Worm (Caenorhabditis elegans) whole organism, L4 larva: ENCODE data around the gene F58G1.3.
A peak's percentile ranks its signal among the peaks of the same experiment; 100 is the strongest.

Experiments
- D1046.2 ChIP-seq: fragments of 200-800 bp; sonication (Bioruptor generic); IDR thresholded peaks from 2 replicates; pipeline ENCODE4 v1.3.6; 2022; ENCODE audit warnings: missing genetic modification characterization, missing compliant biosample characterization
- F26F4.8 ChIP-seq: fragments of 200-800 bp; sonication (Bioruptor generic); conservative IDR thresholded peaks from 2 replicates; pipeline ENCODE4 v1.3.6; 2022; ENCODE audit warnings: missing genetic modification characterization, missing compliant biosample characterization
- R02D3.7 ChIP-seq: fragments of 150-350 bp; sonication (generic microtip); optimal IDR thresholded peaks from 3 replicates; lab custom pipeline; 2014; ENCODE audit warnings: missing biosample characterization, missing genetic modification characterization
- T20F7.1 ChIP-seq: fragments of 200-800 bp; sonication (Bioruptor generic); optimal IDR thresholded peaks from 2 replicates; lab custom pipeline; 2018; ENCODE audit warnings: mild to moderate bottlenecking, missing genetic modification characterization, missing compliant biosample characterization
- Y105C5A.15 ChIP-seq: fragments of 200-800 bp; sonication (Bioruptor generic); IDR thresholded peaks from 2 replicates; pipeline ENCODE4 v1.3.6; 2022; ENCODE audit warnings: missing genetic modification characterization, missing compliant biosample characterization
- Y48G9A.11 ChIP-seq: fragments of 200-800 bp; sonication (Bioruptor generic); IDR thresholded peaks from 2 replicates; pipeline ENCODE4 v1.3.6; 2022; ENCODE audit warnings: missing genetic modification reagents, missing genetic modification characterization, missing compliant biosample characterization
- ama-1 ChIP-seq: fragments of 150-350 bp; optimal IDR thresholded peaks from 2 replicates; lab custom pipeline; 2014; ENCODE audit warnings: inconsistent platforms, mixed read lengths
- attf-4 ChIP-seq: sonication (generic microtip); optimal IDR thresholded peaks from 3 replicates; lab custom pipeline; 2017; ENCODE audit warnings: missing biosample characterization, missing genetic modification characterization
- ceh-82 ChIP-seq: sonication (generic microtip); optimal IDR thresholded peaks from 2 replicates; lab custom pipeline; 2017; ENCODE audit warnings: missing biosample characterization, missing genetic modification characterization
- daf-16 ChIP-seq, 3 experiments: sonication (generic microtip); optimal IDR thresholded peaks; 2 replicates each; lab custom pipeline; 2016 to 2017; ENCODE audit warnings: missing genetic modification characterization in 3 of 3, missing genetic modification reagents in 3 of 3, mild to moderate bottlenecking in 2 of 3, missing compliant biosample characterization in 2 of 3, missing biosample characterization in 1 of 3, moderate library complexity in 1 of 3
- dmd-6 ChIP-seq: fragments of 200-800 bp; sonication (Bioruptor generic); IDR thresholded peaks from 2 replicates; pipeline ENCODE4 v1.3.6; 2022; ENCODE audit warnings: missing genetic modification reagents, missing genetic modification characterization, missing compliant biosample characterization
- dpl-1 ChIP-seq: fragments of 150-350 bp; optimal IDR thresholded peaks from 2 replicates; lab custom pipeline; 2014; ENCODE audit warnings: missing biosample characterization, missing genetic modification reagents, missing genetic modification characterization
- dve-1 ChIP-seq: sonication (generic microtip); optimal IDR thresholded peaks from 2 replicates; lab custom pipeline; 2017; ENCODE audit warnings: antibody characterized with exemption, mild to moderate bottlenecking, missing genetic modification characterization, missing compliant biosample characterization; ENCODE audit not compliant: insufficient read depth
- fkh-10 ChIP-seq: fragments of 150-350 bp; optimal IDR thresholded peaks from 2 replicates; lab custom pipeline; 2014; ENCODE audit warnings: missing biosample characterization, missing genetic modification reagents, missing genetic modification characterization
- gei-8 ChIP-seq: fragments of 200-800 bp; sonication (Bioruptor generic); optimal IDR thresholded peaks from 2 replicates; lab custom pipeline; 2018; ENCODE audit warnings: mild to moderate bottlenecking, missing genetic modification characterization, missing compliant biosample characterization
- hlh-11 ChIP-seq: fragments of 200-800 bp; sonication (Bioruptor generic); optimal IDR thresholded peaks from 2 replicates; lab custom pipeline; 2018; ENCODE audit warnings: mild to moderate bottlenecking, missing genetic modification characterization, missing compliant biosample characterization
- hmg-1.1 ChIP-seq: fragments of 200-800 bp; sonication (Bioruptor generic); IDR thresholded peaks from 2 replicates; pipeline ENCODE4 v1.3.6; 2022; ENCODE audit warnings: missing genetic modification reagents, missing genetic modification characterization, missing compliant biosample characterization
- jun-1 ChIP-seq: fragments of 150-350 bp; optimal IDR thresholded peaks from 2 replicates; lab custom pipeline; 2014; ENCODE audit warnings: missing biosample characterization, missing genetic modification reagents, missing genetic modification characterization
- lim-7 ChIP-seq: fragments of 200-800 bp; sonication (Bioruptor generic); IDR thresholded peaks from 2 replicates; pipeline ENCODE4 v1.3.6; 2022; ENCODE audit warnings: missing genetic modification characterization, missing compliant biosample characterization
- lin-1 ChIP-seq: fragments of 200-800 bp; sonication (Bioruptor generic); IDR thresholded peaks from 2 replicates; pipeline ENCODE4 v1.3.6; 2022; ENCODE audit warnings: missing genetic modification reagents, missing genetic modification characterization, missing compliant biosample characterization
- lin-38 ChIP-seq: fragments of 200-800 bp; sonication (Bioruptor generic); IDR thresholded peaks from 2 replicates; pipeline ENCODE4 v1.3.6; 2022; ENCODE audit warnings: missing genetic modification reagents, missing genetic modification characterization, missing compliant biosample characterization
- lin-39 ChIP-seq: fragments of 150-350 bp; optimal IDR thresholded peaks from 2 replicates; lab custom pipeline; 2014; ENCODE audit warnings: missing biosample characterization, missing genetic modification reagents, missing genetic modification characterization
- mxl-3 ChIP-seq: fragments of 200-800 bp; sonication (Bioruptor generic); optimal IDR thresholded peaks from 2 replicates; lab custom pipeline; 2018; ENCODE audit warnings: mild to moderate bottlenecking, missing genetic modification characterization, missing compliant biosample characterization
- nhr-10 ChIP-seq: fragments of 150-350 bp; optimal IDR thresholded peaks from 2 replicates; lab custom pipeline; 2014; ENCODE audit warnings: missing biosample characterization, missing genetic modification characterization
- nhr-11 ChIP-seq: fragments of 150-350 bp; optimal IDR thresholded peaks from 2 replicates; lab custom pipeline; 2014; ENCODE audit warnings: missing biosample characterization, missing genetic modification characterization
- nhr-111 ChIP-seq: fragments of 200-800 bp; sonication (Bioruptor generic); optimal IDR thresholded peaks from 2 replicates; lab custom pipeline; 2018; ENCODE audit warnings: mild to moderate bottlenecking, missing genetic modification characterization, missing compliant biosample characterization
- nhr-28 ChIP-seq: fragments of 150-350 bp; optimal IDR thresholded peaks from 2 replicates; lab custom pipeline; 2014; ENCODE audit warnings: missing biosample characterization, missing genetic modification characterization
- nhr-41 ChIP-seq: fragments of 200-800 bp; sonication (Bioruptor generic); IDR thresholded peaks from 2 replicates; pipeline ENCODE4 v1.3.6; 2022; ENCODE audit warnings: missing genetic modification reagents, missing genetic modification characterization, missing compliant biosample characterization
- nhr-77 ChIP-seq: fragments of 150-350 bp; optimal IDR thresholded peaks from 2 replicates; lab custom pipeline; 2014; ENCODE audit warnings: missing biosample characterization, missing genetic modification characterization
- php-3 ChIP-seq: fragments of 200-800 bp; sonication (Bioruptor generic); IDR thresholded peaks from 2 replicates; pipeline ENCODE4 v1.3.6; 2022; ENCODE audit warnings: missing genetic modification reagents, missing genetic modification characterization, missing compliant biosample characterization
- pqm-1 ChIP-seq: sonication (generic microtip); optimal IDR thresholded peaks from 2 replicates; lab custom pipeline; 2017; ENCODE audit warnings: missing biosample characterization, missing genetic modification characterization
- set-16 ChIP-seq: fragments of 200-800 bp; sonication (Bioruptor generic); IDR thresholded peaks from 2 replicates; pipeline ENCODE4 v1.3.6; 2022; ENCODE audit warnings: missing genetic modification reagents, missing genetic modification characterization, missing compliant biosample characterization
- unc-130 ChIP-seq: sonication (generic microtip); optimal IDR thresholded peaks from 2 replicates; lab custom pipeline; 2016; ENCODE audit warnings: missing genetic modification reagents, missing genetic modification characterization, missing compliant biosample characterization
- unc-62 ChIP-seq, 3 experiments: fragments of 150-350 bp in 1 of 3; sonication (generic microtip); optimal IDR thresholded peaks in 2 of 3; peaks in 1 of 3; 1 replicate in 1 of 3; 2 replicates in 2 of 3; lab custom pipeline; 2014 to 2017; ENCODE audit warnings: missing biosample characterization in 3 of 3, missing genetic modification characterization in 3 of 3, missing genetic modification reagents in 3 of 3, missing genotype in 1 of 3
- zfp-3 ChIP-seq: fragments of 200-800 bp; sonication (Bioruptor generic); conservative IDR thresholded peaks from 2 replicates; pipeline ENCODE4 v1.3.6; 2022; ENCODE audit warnings: missing genetic modification reagents, missing genetic modification characterization, missing compliant biosample characterization
- ztf-11 ChIP-seq: fragments of 150-350 bp; optimal IDR thresholded peaks from 2 replicates; lab custom pipeline; 2014; ENCODE audit warnings: missing biosample characterization, missing genetic modification characterization

F58G1.3 gene

DNA sequence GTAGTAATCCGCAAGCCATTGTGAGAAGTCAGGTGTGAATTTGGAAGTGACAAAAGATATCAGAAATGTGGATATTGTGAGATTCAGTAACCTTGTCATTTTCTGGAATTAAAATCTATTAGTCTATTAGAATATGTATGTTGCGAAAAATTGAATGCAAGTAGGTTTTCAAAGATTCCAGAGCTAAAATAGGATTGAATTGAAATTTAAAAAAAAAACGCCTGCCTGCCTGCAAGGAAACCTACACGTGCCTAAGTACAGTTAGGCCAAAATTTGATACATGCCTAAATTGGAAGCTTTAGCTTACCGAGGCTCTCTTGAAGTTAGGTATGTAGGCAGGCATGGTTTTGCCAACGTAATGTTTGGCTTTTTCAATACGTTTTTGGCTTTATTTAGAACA is 7.1 kb upstream of the F58G1.3 start, which contains the start of gene lips-9:
Gene lips-9 (minus strand): TSS at position 101 of the 400 bp plus-strand sequence.
- TF ChIP-seq nhr-41 (no peak), dpl-1 (GFP tag; lab: Kevin White, UChicago) (no peak), hmg-1.1 (GFP tag; lab: Robert Waterston, UW) (no peak), attf-4 (tag; lab: Kevin White, UChicago) (no peak), nhr-10 (no peak), nhr-11 (tag; lab: Kevin White, UChicago) (no peak), jun-1 (tag; lab: Kevin White, UChicago) (no peak)

ce11 chrII:12931456-12931923 is 3.3 kb upstream of the F58G1.3 start, which contains the start of gene dct-18:
Gene dct-18, plus strand, starts transcription at chrII:12931873.
- TF ChIP-seq dve-1 (tag; lab: Kevin White, UChicago) (peak; percentile 66), ztf-11 (tag; lab: Kevin White, UChicago) (no peak), daf-16 (GFP tag; optimal IDR thresholded peaks at IDR 0.05; lab: Kevin White, UChicago) (no peak), daf-16 (tag; optimal IDR thresholded peaks at IDR 0.05; lab: Kevin White, UChicago) (peak; percentile 54), lin-1 (GFP tag; lab: Robert Waterston, UW) (0 out of 2 replicates have a peak, but pooled peaks have one; percentile 15), T20F7.1 (GFP tag; lab: Kevin White, UChicago) (no peak), unc-130 (GFP tag; lab: Kevin White, UChicago) (no peak), Y105C5A.15 (GFP tag; lab: Robert Waterston, UW) (no peak), lin-38 (GFP tag; lab: Robert Waterston, UW) (no peak), nhr-41 (0 out of 2 replicates have a peak, but pooled peaks have one; percentile 39), nhr-28 (tag; lab: Kevin White, UChicago) (peak; percentile 88), dmd-6 (GFP tag; lab: Robert Waterston, UW) (peak; percentile 48), nhr-77 (peak; percentile 29), mxl-3 (GFP tag; lab: Kevin White, UChicago) (peak; percentile 0), pqm-1 (tag; lab: Kevin White, UChicago) (peak; percentile 77), ceh-82 (tag; lab: Kevin White, UChicago) (no peak), set-16 (no peak), R02D3.7 (no peak), hlh-11 (tag; lab: Kevin White, UChicago) (peak; percentile 62), Y48G9A.11 (GFP tag; lab: Robert Waterston, UW) (no peak), php-3 (0 out of 2 replicates have a peak, but pooled peaks have one; percentile 20), lim-7 (GFP tag; lab: Robert Waterston, UW) (no peak)

- peak in 1 of 2 experiments; percentile 87 for TF ChIP-seq unc-62 (GFP tag; optimal IDR thresholded peaks at IDR 0.05 in 1 of 2; lab: Kevin White, UChicago)
- no peak for TF ChIP-seq unc-62 (tag; optimal IDR thresholded peaks at IDR 0.05; lab: Kevin White, UChicago)
- TF ChIP-seq fkh-10 = no peak
- no peak for TF ChIP-seq ama-1 (lab: Kevin White, UChicago)
- no peak for TF ChIP-seq F26F4.8 (GFP tag; lab: Robert Waterston, UW)
- no peak for TF ChIP-seq lin-38 (GFP tag; lab: Robert Waterston, UW)
- TF ChIP-seq nhr-111 = no peak
- peak; percentile 44 for TF ChIP-seq pqm-1 (tag; lab: Kevin White, UChicago)
- no peak for TF ChIP-seq gei-8 (GFP tag; lab: Kevin White, UChicago)
- TF ChIP-seq nhr-77 = no peak
- TF ChIP-seq lin-39 (tag; lab: Kevin White, UChicago) = no peak
- no peak for TF ChIP-seq zfp-3 (GFP tag; lab: Robert Waterston, UW)
Measured at ce11 chrII:12930138-12930537, 2.0 kb upstream of the F58G1.3 start.

- TF ChIP-seq D1046.2 (GFP tag; lab: Robert Waterston, UW) (no peak), dve-1 (tag; lab: Kevin White, UChicago) (no peak)
Measured at ce11 chrII:12925551-12925950, 2.6 kb downstream of the F58G1.3 start, which contains the start of gene F58G1.8. Gene F58G1.8, minus strand, starts transcription at chrII:12925651.
